Worm (Caenorhabditis elegans): ENCODE data around the gene rpn-7.
A peak's percentile ranks its signal among the peaks of the same experiment; 100 is the strongest.

Gene rpn-7

ce11 chrIV:9343102-9343599, 26.7 kb downstream of the rpn-7 start, which contains the start of gene pigc-1 (continued):
- TF ChIP-seq vab-7 (GFP tag; IDR thresholded peaks at IDR 0.05) (no peak), lim-7 (GFP tag; IDR thresholded peaks at IDR 0.05) (no peak), ztf-7 (tag; optimal IDR thresholded peaks at IDR 0.05) (no peak), spr-3 (GFP tag; optimal IDR thresholded peaks at IDR 0.05) (no peak), nhr-28 (tag; optimal IDR thresholded peaks at IDR 0.05) (no peak), mes-2 (tag; optimal IDR thresholded peaks at IDR 0.05; ENCODE audit: poor library complexity, severe bottlenecking) (peak; percentile 10), zag-1 (tag; optimal IDR thresholded peaks at IDR 0.05) (no peak), nhr-237 (tag; optimal IDR thresholded peaks at IDR 0.05) (no peak), ceh-20 (GFP tag; IDR thresholded peaks at IDR 0.05) (no peak), zfp-3 (GFP tag; conservative IDR thresholded peaks at IDR 0.05) (no peak), arid-1 (GFP tag; conservative IDR thresholded peaks at IDR 0.05) (no peak), hmg-1.1 (GFP tag; IDR thresholded peaks at IDR 0.05) (no peak), lir-3 (tag; optimal IDR thresholded peaks at IDR 0.05) (no peak), nhr-41 (GFP tag; IDR thresholded peaks at IDR 0.05) (no peak)

DNA sequence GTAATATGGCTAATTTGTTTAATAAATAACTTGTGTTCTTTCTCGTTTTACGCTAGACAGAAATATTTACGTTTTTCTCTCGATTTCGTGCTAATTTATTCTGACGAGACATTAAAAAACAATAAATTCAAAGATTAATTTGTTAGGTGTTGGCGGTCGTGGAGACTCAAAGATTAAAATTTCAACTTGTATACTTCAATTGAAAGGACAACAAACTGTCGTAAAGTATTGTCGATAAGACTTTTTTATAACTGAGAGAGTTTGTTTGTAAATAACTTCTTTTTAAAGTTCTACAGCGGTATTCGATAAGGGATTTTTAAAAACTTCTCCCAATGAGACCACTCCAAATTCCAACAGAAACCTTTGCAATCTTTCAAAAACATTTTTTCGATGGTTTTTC, 37.3 kb downstream of the rpn-7 start:
- TF ChIP-seq lin-13 (GFP tag; optimal IDR thresholded peaks at IDR 0.05): no peak
- TF ChIP-seq dve-1 (tag; optimal IDR thresholded peaks at IDR 0.05; ENCODE audit: insufficient read depth): peak; percentile 19
- TF ChIP-seq daf-16 (GFP tag; optimal IDR thresholded peaks at IDR 0.05): no peak
- TF ChIP-seq daf-16 (tag; optimal IDR thresholded peaks at IDR 0.05): peak; percentile 94

- TF ChIP-seq nhr-28 (tag; optimal IDR thresholded peaks at IDR 0.05): no peak
- peak in 1 of 2 experiments; percentile 48 for TF ChIP-seq lsy-2 (tag; optimal IDR thresholded peaks at IDR 0.05)
Observed at ce11 chrIV:9366411-9366810, 50.0 kb downstream of the rpn-7 start, which contains the start of gene pezo-1. Gene pezo-1, minus strand, starts transcription at chrIV:9366511.

ce11 chrIV:9367852-9368627, 51.6 kb downstream of the rpn-7 start:
- TF ChIP-seq spr-3 (GFP tag; optimal IDR thresholded peaks at IDR 0.05) (no peak), skn-1 (tag; optimal IDR thresholded peaks at IDR 0.05) (no peak), mdl-1 (tag; optimal IDR thresholded peaks at IDR 0.05) (no peak), zip-2 (tag; optimal IDR thresholded peaks at IDR 0.05) (no peak), hlh-11 (tag; optimal IDR thresholded peaks at IDR 0.05) (peak; percentile 44), nhr-76 (tag; optimal IDR thresholded peaks at IDR 0.05) (no peak), T26A8.4 (GFP tag; IDR thresholded peaks at IDR 0.05) (no peak), nhr-6 (tag; optimal IDR thresholded peaks at IDR 0.05) (peak; percentile 33), arid-1 (GFP tag; conservative IDR thresholded peaks at IDR 0.05) (no peak), pqm-1 (tag; optimal IDR thresholded peaks at IDR 0.05) (no peak), lsy-2 (tag; optimal IDR thresholded peaks at IDR 0.05) (peak in 1 of 2 experiments; percentile 24), daf-19 (GFP tag; conservative IDR thresholded peaks at IDR 0.05) (no peak), saeg-2 (GFP tag; IDR thresholded peaks at IDR 0.05) (no peak), fos-1 (tag; optimal IDR thresholded peaks at IDR 0.05) (no peak), nhr-48 (tag; optimal IDR thresholded peaks at IDR 0.05) (no peak), gei-8 (GFP tag; optimal IDR thresholded peaks at IDR 0.05) (no peak), lin-39 (tag; optimal IDR thresholded peaks at IDR 0.05) (no peak), lim-7 (GFP tag; IDR thresholded peaks at IDR 0.05) (no peak), hmg-1.1 (GFP tag; IDR thresholded peaks at IDR 0.05) (no peak), ceh-82 (tag; optimal IDR thresholded peaks at IDR 0.05) (no peak), lin-1 (GFP tag; IDR thresholded peaks at IDR 0.05) (no peak), madf-5 (GFP tag; IDR thresholded peaks at IDR 0.05) (no peak), unc-130 (GFP tag; optimal IDR thresholded peaks at IDR 0.05) (peak; percentile 4), zip-11 (GFP tag; IDR thresholded peaks at IDR 0.05) (no peak), daf-12 (tag; optimal IDR thresholded peaks at IDR 0.05) (no peak), D1046.2 (GFP tag; IDR thresholded peaks at IDR 0.05) (no peak), mxl-2 (GFP tag; conservative IDR thresholded peaks at IDR 0.05) (no peak), dpl-1 (GFP tag; optimal IDR thresholded peaks at IDR 0.05) (no peak), php-3 (GFP tag; IDR thresholded peaks at IDR 0.05) (no peak), cey-2 (tag; optimal IDR thresholded peaks at IDR 0.05; ENCODE audit: borderline replicate concordance, insufficient read depth) (no peak), daf-16 (GFP tag; optimal IDR thresholded peaks at IDR 0.05) (peak in 1 of 2 experiments; percentile 71), daf-16 (tag; optimal IDR thresholded peaks at IDR 0.05) (peak; percentile 98)

Data from whole organism, L4 larva.